Worm (Caenorhabditis elegans): ENCODE data around the gene rict-1.

DNA sequence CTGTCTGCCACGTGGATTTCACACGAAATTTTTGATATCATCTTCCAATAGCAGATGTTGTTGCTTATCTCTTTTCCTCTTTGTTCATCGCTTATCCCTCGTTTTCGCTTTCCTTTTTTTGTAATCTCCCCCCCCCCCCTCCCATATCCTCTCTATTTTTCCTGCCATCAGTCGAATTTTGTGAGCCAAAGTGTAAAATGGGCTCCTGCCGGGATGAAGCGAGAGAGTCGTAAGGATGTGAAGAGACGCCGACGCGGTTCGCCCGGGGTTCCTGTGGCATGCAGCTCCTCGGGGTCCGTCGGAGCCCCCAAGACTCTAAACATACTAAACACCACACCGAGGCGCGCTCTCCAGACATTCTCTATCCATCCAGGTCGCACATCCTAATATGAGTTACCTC lies 60.0 kb downstream of the rict-1 start, which contains the start of gene zyx-1:
- TF ChIP-seq dao-5 (tag; optimal IDR thresholded peaks at IDR 0.05) (no peak), him-1 (tag; optimal IDR thresholded peaks at IDR 0.05) (no peak)
